Fruit fly (Drosophila melanogaster) whole organism, embryonic: ENCODE results near the gene Lsm12a.
A peak's percentile ranks its signal among the peaks of the same experiment; 100 is the strongest.

ENCODE experiments used
- ATbp ChIP-seq: fragments of 200-800 bp; sonication (Bioruptor generic); optimal IDR thresholded peaks from 2 replicates; lab custom pipeline; 2017; ENCODE audit warnings: missing biosample characterization, mild to moderate bottlenecking, missing genetic modification characterization, missing genetic modification reagents
- Antp ChIP-seq: fragments of 200-800 bp; sonication (Bioruptor generic); optimal IDR thresholded peaks from 3 replicates; lab custom pipeline; 2016; ENCODE audit warnings: missing biosample characterization, missing genetic modification characterization
- Bgb ChIP-seq: fragments of 200-800 bp; sonication (Bioruptor generic); IDR thresholded peaks from 2 replicates; pipeline ENCODE4 v1.3.6; 2022; ENCODE audit warnings: missing biosample characterization, missing genetic modification characterization; ENCODE audit not compliant: partially characterized antibody
- CG10543 ChIP-seq: fragments of 200-800 bp; sonication (Bioruptor generic); optimal IDR thresholded peaks from 3 replicates; lab custom pipeline; 2017; ENCODE audit warnings: missing biosample characterization, mild to moderate bottlenecking, missing genetic modification characterization, moderate library complexity
- CG12219 ChIP-seq: fragments of 200-800 bp; sonication (Bioruptor generic); optimal IDR thresholded peaks from 3 replicates; lab custom pipeline; 2018; ENCODE audit warnings: missing biosample characterization, mild to moderate bottlenecking, missing genetic modification characterization
- CG14710 ChIP-seq: fragments of 200-800 bp; sonication (Bioruptor generic); optimal IDR thresholded peaks from 3 replicates; lab custom pipeline; 2019; ENCODE audit warnings: missing biosample characterization, mild to moderate bottlenecking, missing genetic modification characterization, moderate library complexity
- CG15269 ChIP-seq: fragments of 200-800 bp; sonication (Bioruptor generic); optimal IDR thresholded peaks from 2 replicates; lab custom pipeline; 2018; ENCODE audit warnings: missing biosample characterization, mild to moderate bottlenecking, missing genetic modification characterization, moderate library complexity
- CG15479 ChIP-seq: fragments of 200-800 bp; sonication (Bioruptor generic); optimal IDR thresholded peaks from 3 replicates; lab custom pipeline; 2019; ENCODE audit warnings: missing biosample characterization, mild to moderate bottlenecking, missing genetic modification characterization, moderate library complexity
- CG15601 ChIP-seq: fragments of 200-800 bp; sonication (Bioruptor generic); optimal IDR thresholded peaks from 3 replicates; lab custom pipeline; 2019; ENCODE audit warnings: missing biosample characterization, mild to moderate bottlenecking, missing genetic modification characterization, moderate library complexity
- CG16813 ChIP-seq: fragments of 200-800 bp; sonication (Bioruptor generic); IDR thresholded peaks from 3 replicates; pipeline ENCODE4 v1.3.6; 2022; ENCODE audit warnings: missing biosample characterization, missing genetic modification characterization; ENCODE audit not compliant: partially characterized antibody
- CG18619 ChIP-seq: fragments of 200-800 bp; sonication (Bioruptor generic); optimal IDR thresholded peaks from 3 replicates; lab custom pipeline; 2017; ENCODE audit warnings: missing biosample characterization, mild to moderate bottlenecking, missing genetic modification characterization
- CG32532 ChIP-seq: fragments of 200-800 bp; sonication (Bioruptor generic); IDR thresholded peaks from 2 replicates; pipeline ENCODE4 v1.3.6; 2022; ENCODE audit warnings: missing biosample characterization, missing genetic modification characterization
- CG32767 ChIP-seq: fragments of 200-800 bp; sonication (Bioruptor generic); IDR thresholded peaks from 2 replicates; pipeline ENCODE4 v1.3.6; 2022; ENCODE audit warnings: missing biosample characterization, missing genetic modification characterization
- CG34224 ChIP-seq: fragments of 200-800 bp; sonication (Bioruptor generic); IDR thresholded peaks from 3 replicates; pipeline ENCODE4 v1.3.6; 2022; ENCODE audit warnings: missing biosample characterization, missing genetic modification characterization; ENCODE audit not compliant: partially characterized antibody
- CG3847 ChIP-seq: fragments of 200-800 bp; sonication (Bioruptor generic); IDR thresholded peaks from 2 replicates; pipeline ENCODE4 v1.3.6; 2022; ENCODE audit warnings: missing biosample characterization, missing genetic modification characterization
- CG4282 ChIP-seq: fragments of 200-800 bp; sonication (Bioruptor generic); optimal IDR thresholded peaks from 2 replicates; lab custom pipeline; 2016; ENCODE audit warnings: missing biosample characterization, missing genetic modification characterization
- CG4707 ChIP-seq: fragments of 200-800 bp; sonication (Bioruptor generic); optimal IDR thresholded peaks from 2 replicates; lab custom pipeline; 2018; ENCODE audit warnings: missing biosample characterization, mild to moderate bottlenecking, missing genetic modification characterization, moderate library complexity
- CG5180 ChIP-seq: fragments of 200-800 bp; sonication (Bioruptor generic); optimal IDR thresholded peaks from 3 replicates; lab custom pipeline; 2017; ENCODE audit warnings: missing biosample characterization, missing genetic modification characterization, mild to moderate bottlenecking, moderate library complexity, missing genetic modification reagents
- CG7987 ChIP-seq: fragments of 200-800 bp; sonication (Bioruptor generic); optimal IDR thresholded peaks from 2 replicates; lab custom pipeline; 2018; ENCODE audit warnings: missing biosample characterization, mild to moderate bottlenecking, missing genetic modification characterization, moderate library complexity
- CG8290 ChIP-seq, 3 experiments: fragments of 200-800 bp; sonication (Bioruptor generic); optimal IDR thresholded peaks; 2 replicates each; lab custom pipeline; 2016 to 2019; ENCODE audit warnings: missing biosample characterization in 3 of 3, missing genetic modification characterization in 3 of 3, mild to moderate bottlenecking in 2 of 3, moderate library complexity in 1 of 3
- CG9932 ChIP-seq: fragments of 200-800 bp; sonication (Bioruptor generic); IDR thresholded peaks from 2 replicates; pipeline ENCODE4 v1.3.6; 2022; ENCODE audit warnings: missing biosample characterization, missing genetic modification characterization
- Doc3 ChIP-seq: fragments of 200-800 bp; sonication (Bioruptor generic); IDR thresholded peaks from 3 replicates; pipeline ENCODE4 v1.3.6; 2022; ENCODE audit warnings: missing biosample characterization, missing genetic modification characterization; ENCODE audit not compliant: partially characterized antibody
- Gsc ChIP-seq: fragments of 200-800 bp; sonication (Bioruptor generic); IDR thresholded peaks from 2 replicates; pipeline ENCODE4 v1.3.6; 2022; ENCODE audit warnings: missing biosample characterization, missing genetic modification characterization
- H2.0 ChIP-seq: fragments of 200-800 bp; sonication (Bioruptor generic); IDR thresholded peaks from 2 replicates; pipeline ENCODE4 v1.3.6; 2022; ENCODE audit warnings: missing biosample characterization, missing genetic modification characterization
- HHEX ChIP-seq: fragments of 200-800 bp; sonication (Bioruptor generic); optimal IDR thresholded peaks from 3 replicates; lab custom pipeline; 2017; ENCODE audit warnings: missing biosample characterization, mild to moderate bottlenecking, missing genetic modification characterization, missing genetic modification reagents
- HLHmδ ChIP-seq: fragments of 200-800 bp; sonication (Bioruptor generic); optimal IDR thresholded peaks from 2 replicates; lab custom pipeline; 2018; ENCODE audit warnings: missing biosample characterization, mild to moderate bottlenecking, missing genetic modification characterization, moderate library complexity
- HmgZ ChIP-seq: fragments of 200-800 bp; sonication (Bioruptor generic); optimal IDR thresholded peaks from 2 replicates; lab custom pipeline; 2018; ENCODE audit warnings: missing biosample characterization, mild to moderate bottlenecking, missing genetic modification characterization
- Hmx ChIP-seq: fragments of 200-800 bp; sonication (Bioruptor generic); optimal IDR thresholded peaks from 2 replicates; lab custom pipeline; 2016; ENCODE audit warnings: missing biosample characterization, missing genetic modification characterization
- Hr3 ChIP-seq: fragments of 200-800 bp; sonication (Bioruptor generic); optimal IDR thresholded peaks from 3 replicates; lab custom pipeline; 2016; ENCODE audit warnings: missing biosample characterization, missing genetic modification characterization
- Hsf ChIP-seq: fragments of 200-800 bp; sonication (Bioruptor generic); optimal IDR thresholded peaks from 3 replicates; lab custom pipeline; 2016; ENCODE audit warnings: missing biosample characterization, missing genetic modification characterization
- MTF-1 ChIP-seq: fragments of 200-800 bp; sonication (Bioruptor generic); optimal IDR thresholded peaks from 2 replicates; lab custom pipeline; 2018; ENCODE audit warnings: missing biosample characterization, mild to moderate bottlenecking, missing genetic modification characterization, borderline replicate concordance
- Max ChIP-seq: fragments of 200-800 bp; sonication (Bioruptor generic); optimal IDR thresholded peaks from 2 replicates; lab custom pipeline; 2016; ENCODE audit warnings: missing biosample characterization, mild to moderate bottlenecking, missing genetic modification characterization
- NfI ChIP-seq: fragments of 200-800 bp; sonication (Bioruptor generic); optimal IDR thresholded peaks from 3 replicates; lab custom pipeline; 2018; ENCODE audit warnings: missing biosample characterization, mild to moderate bottlenecking, missing genetic modification characterization, moderate library complexity
- Tbp ChIP-seq: fragments of >200 bp; optimal IDR thresholded peaks from 2 replicates; lab custom pipeline; 2018; ENCODE audit warnings: missing biosample characterization, missing genetic modification characterization
- Xrp1 ChIP-seq: fragments of 200-800 bp; sonication (Bioruptor generic); IDR thresholded peaks from 2 replicates; pipeline ENCODE4 v1.3.6; 2022; ENCODE audit warnings: missing biosample characterization, missing genetic modification characterization
- dmrt11E ChIP-seq: fragments of 200-800 bp; sonication (Bioruptor generic); optimal IDR thresholded peaks from 3 replicates; lab custom pipeline; 2018; ENCODE audit warnings: missing biosample characterization, mild to moderate bottlenecking, missing genetic modification characterization, moderate library complexity
- fd102C ChIP-seq: fragments of 200-800 bp; sonication (Bioruptor generic); optimal IDR thresholded peaks from 2 replicates; lab custom pipeline; 2018; ENCODE audit warnings: missing biosample characterization, mild to moderate bottlenecking, missing genetic modification characterization, moderate library complexity
- fru ChIP-seq: fragments of >200 bp; optimal IDR thresholded peaks from 2 replicates; lab custom pipeline; 2017
- gce ChIP-seq: fragments of 200-800 bp; sonication (Bioruptor generic); IDR thresholded peaks from 3 replicates; pipeline ENCODE4 v1.3.6; 2022; ENCODE audit warnings: missing biosample characterization, missing genetic modification characterization
- lilli ChIP-seq: fragments of 200-800 bp; sonication (Bioruptor generic); optimal IDR thresholded peaks from 3 replicates; lab custom pipeline; 2016; ENCODE audit warnings: missing biosample characterization, missing genetic modification characterization
- onecut ChIP-seq: fragments of 200-800 bp; sonication (Bioruptor generic); IDR thresholded peaks from 2 replicates; pipeline ENCODE4 v1.3.6; 2022; ENCODE audit warnings: missing biosample characterization, missing genetic modification characterization
- peb ChIP-seq: fragments of 200-800 bp; sonication (Bioruptor generic); IDR thresholded peaks from 2 replicates; pipeline ENCODE4 v1.3.6; 2022; ENCODE audit warnings: missing biosample characterization, missing genetic modification characterization
- pnt ChIP-seq: fragments of 200-800 bp; sonication (Bioruptor generic); optimal IDR thresholded peaks from 3 replicates; lab custom pipeline; 2016; ENCODE audit warnings: missing biosample characterization, missing genetic modification characterization
- sens-2 ChIP-seq: fragments of 200-800 bp; sonication (Bioruptor generic); IDR thresholded peaks from 2 replicates; pipeline ENCODE4 v1.3.6; 2022; ENCODE audit warnings: missing biosample characterization, missing genetic modification characterization
- sob ChIP-seq: fragments of 200-800 bp; sonication (Bioruptor generic); IDR thresholded peaks from 2 replicates; pipeline ENCODE4 v1.3.6; 2022; ENCODE audit warnings: missing biosample characterization, missing genetic modification characterization
- ssp ChIP-seq: fragments of 200-800 bp; sonication (Bioruptor generic); IDR thresholded peaks from 2 replicates; pipeline ENCODE4 v1.3.6; 2022; ENCODE audit warnings: missing biosample characterization, missing genetic modification characterization
- stc ChIP-seq: fragments of 200-800 bp; sonication (Bioruptor generic); IDR thresholded peaks from 2 replicates; pipeline ENCODE4 v1.3.6; 2022; ENCODE audit warnings: missing biosample characterization, missing genetic modification characterization
- sug ChIP-seq: fragments of 200-800 bp; optimal IDR thresholded peaks from 2 replicates; lab custom pipeline; 2019; ENCODE audit warnings: missing biosample characterization, mild to moderate bottlenecking, missing genetic modification characterization, moderate library complexity
- unc-4 ChIP-seq: fragments of 200-800 bp; sonication (Bioruptor generic); IDR thresholded peaks from 2 replicates; pipeline ENCODE4 v1.3.6; 2022; ENCODE audit warnings: missing biosample characterization, missing genetic modification characterization; ENCODE audit not compliant: partially characterized antibody
- vvl ChIP-seq: fragments of 200-800 bp; sonication (Bioruptor generic); IDR thresholded peaks from 2 replicates; pipeline ENCODE4 v1.3.6; 2022; ENCODE audit warnings: missing biosample characterization, missing genetic modification characterization

Gene Lsm12a

DNA sequence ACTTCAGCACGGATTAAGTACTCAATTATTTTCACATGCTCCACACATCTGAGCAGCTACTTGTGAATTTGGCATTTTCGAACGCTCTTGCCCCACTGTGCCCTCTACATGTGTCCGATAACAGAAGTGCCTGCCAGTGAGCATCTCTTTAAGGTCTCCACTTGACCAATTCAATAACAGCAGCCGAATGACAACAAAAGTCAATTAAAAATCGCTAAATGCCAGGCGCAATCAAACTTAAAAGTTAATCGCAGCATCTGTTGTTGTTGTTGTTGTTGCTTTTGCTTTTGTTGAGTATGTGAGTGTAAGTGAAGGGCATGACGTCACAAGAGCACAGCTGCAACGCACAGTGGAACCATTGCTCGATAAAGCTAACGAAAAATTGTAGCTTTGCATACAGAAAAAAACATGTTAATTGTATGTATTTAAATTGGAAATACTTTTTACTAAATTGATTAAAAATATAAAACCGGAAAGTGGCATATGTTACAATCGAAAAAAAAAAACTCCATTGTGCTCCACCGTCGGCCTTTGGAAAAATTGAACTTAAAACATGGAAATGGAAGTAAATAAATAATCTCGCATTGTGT lies 3.5 kb upstream of the Lsm12a start (continued):
- TF ChIP-seq H2.0 (GFP tag; lab: Robert Waterston, UW) = peak; percentile 30
- TF ChIP-seq CG4282 (GFP tag; lab: Kevin White, UChicago) = peak; percentile 12
- peak; percentile 7 for TF ChIP-seq dmrt11E (tag; lab: Kevin White, UChicago)
- TF ChIP-seq onecut (GFP tag; lab: Robert Waterston, UW) = no peak
- no peak for TF ChIP-seq CG12219 (GFP tag; lab: Kevin White, UChicago)
- no peak for TF ChIP-seq Hmx
- TF ChIP-seq HLHmδ (GFP tag; lab: Kevin White, UChicago) = no peak
- TF ChIP-seq Doc3 (GFP tag; lab: Robert Waterston, UW) = no peak
- no peak for TF ChIP-seq CG3847 (GFP tag; lab: Robert Waterston, UW)
- TF ChIP-seq NfI (GFP tag; lab: Kevin White, UChicago) = no peak
- TF ChIP-seq HHEX (GFP tag; lab: Kevin White, UChicago) = peak; percentile 14
- no peak for TF ChIP-seq CG15479
- no peak for TF ChIP-seq fru (lab: Kevin White, UChicago)
- peak; percentile 69 for TF ChIP-seq vvl (GFP tag; lab: Robert Waterston, UW)
- TF ChIP-seq Tbp (GFP tag; lab: Kevin White, UChicago) = no peak
- TF ChIP-seq CG10543 (GFP tag; lab: Kevin White, UChicago) = peak; percentile 5
- TF ChIP-seq gce (GFP tag; lab: Robert Waterston, UW) = 0 out of 3 replicates have a peak, but pooled peaks have one; percentile 4
- no peak for TF ChIP-seq CG15601 (tag; lab: Kevin White, UChicago)
- TF ChIP-seq lilli (GFP tag; lab: Kevin White, UChicago) = peak; percentile 26
- TF ChIP-seq peb = 0 out of 2 replicates have a peak, but pooled peaks have one; percentile 39
- TF ChIP-seq ssp = no peak
- TF ChIP-seq fd102C (GFP tag; lab: Kevin White, UChicago) = no peak
- peak; percentile 17 for TF ChIP-seq Hsf
- TF ChIP-seq CG34224 (GFP tag; lab: Robert Waterston, UW) = no peak
- no peak for TF ChIP-seq CG5180 (GFP tag; lab: Kevin White, UChicago)
- TF ChIP-seq pnt (GFP tag; lab: Kevin White, UChicago) = no peak
- TF ChIP-seq sob (GFP tag; lab: Robert Waterston, UW) = no peak
- no peak for TF ChIP-seq Antp (GFP tag; lab: Kevin White, UChicago)
- TF ChIP-seq Xrp1 (GFP tag; lab: Robert Waterston, UW) = peak; percentile 65
- no peak for TF ChIP-seq CG7987
- TF ChIP-seq CG9932 = no peak
- no peak for TF ChIP-seq CG32767 (GFP tag; lab: Robert Waterston, UW)
- TF ChIP-seq Gsc (GFP tag; lab: Robert Waterston, UW) = no peak
- peak; percentile 34 for TF ChIP-seq CG32532 (GFP tag; lab: Robert Waterston, UW)
- no peak for TF ChIP-seq sens-2 (GFP tag; lab: Robert Waterston, UW)
- no peak for TF ChIP-seq unc-4
- no peak for TF ChIP-seq Bgb (GFP tag; lab: Robert Waterston, UW)
- TF ChIP-seq ATbp = no peak
- TF ChIP-seq Max (GFP tag; lab: Kevin White, UChicago) = no peak
- peak; percentile 10 for TF ChIP-seq CG4707 (GFP tag; lab: Kevin White, UChicago)
- TF ChIP-seq CG18619 = no peak
- TF ChIP-seq HmgZ (tag; lab: Kevin White, UChicago) = peak; percentile 28
- no peak for TF ChIP-seq MTF-1 (GFP tag; lab: Kevin White, UChicago)
- peak; percentile 18 for TF ChIP-seq sug
- TF ChIP-seq CG14710 = peak; percentile 15
- no peak for TF ChIP-seq stc
- TF ChIP-seq CG8290 (GFP tag; optimal IDR thresholded peaks at IDR 0.05; lab: Kevin White, UChicago) = no peak
- TF ChIP-seq CG8290 (tag; optimal IDR thresholded peaks at IDR 0.05; lab: Kevin White, UChicago) = peak in 1 of 2 experiments; percentile 29
- no peak for TF ChIP-seq CG16813 (GFP tag; lab: Robert Waterston, UW)
- TF ChIP-seq Hr3 (GFP tag; lab: Kevin White, UChicago) = peak; percentile 8
- TF ChIP-seq CG15269 = peak; percentile 37
